Fruit fly (Drosophila melanogaster): Measurements from ENCODE around the gene CG5250.

- TF ChIP-seq CG14655 (GFP tag; optimal IDR thresholded peaks at IDR 0.05) (no peak), CG8301 (tag; optimal IDR thresholded peaks at IDR 0.05) (no peak), CG15710 (tag; optimal IDR thresholded peaks at IDR 0.05) (no peak), rn (GFP tag; IDR thresholded peaks at IDR 0.05) (no peak), CG13204 (GFP tag; optimal IDR thresholded peaks at IDR 0.05) (no peak), Pif1A (GFP tag; optimal IDR thresholded peaks at IDR 0.05) (no peak), CG10348 (GFP tag; IDR thresholded peaks at IDR 0.05) (no peak), Pif1B (GFP tag; optimal IDR thresholded peaks at IDR 0.05) (no peak), CG12605 (GFP tag; IDR thresholded peaks at IDR 0.05) (no peak)
Observed at dm6 chr3R:19245399-19245798, 16.3 kb upstream of the CG5250 start.
